Fruit fly (Drosophila melanogaster) whole organism, embryonic: ENCODE measurements around the gene CG7530.

Source experiments
- Adf1 ChIP-seq: fragments of 200-800 bp; sonication (Bioruptor generic); IDR thresholded peaks from 2 replicates; pipeline ENCODE4 v1.3.6; 2022; ENCODE audit warnings: missing biosample characterization, missing genetic modification characterization
- Bteb2 ChIP-seq: fragments of 200-800 bp; sonication (Bioruptor generic); optimal IDR thresholded peaks from 2 replicates; lab custom pipeline; 2016; ENCODE audit warnings: missing biosample characterization, missing genetic modification characterization
- CG10321 ChIP-seq: fragments of 200-800 bp; sonication (Bioruptor generic); IDR thresholded peaks from 2 replicates; pipeline ENCODE4 v1.3.6; 2022; ENCODE audit warnings: missing biosample characterization, missing genetic modification characterization
- CG10654 ChIP-seq: fragments of 200-800 bp; sonication (Bioruptor generic); optimal IDR thresholded peaks from 2 replicates; lab custom pipeline; 2016; ENCODE audit warnings: missing biosample characterization, missing genetic modification characterization
- CG11398 ChIP-seq: fragments of 200-800 bp; sonication (Bioruptor generic); optimal IDR thresholded peaks from 2 replicates; lab custom pipeline; 2016; ENCODE audit warnings: missing biosample characterization, missing genetic modification characterization
- CG13894 ChIP-seq: fragments of 200-800 bp; sonication (Bioruptor generic); optimal IDR thresholded peaks from 3 replicates; lab custom pipeline; 2018; ENCODE audit warnings: missing biosample characterization, mild to moderate bottlenecking, missing genetic modification characterization, moderate library complexity
- CG14014 ChIP-seq: fragments of 200-800 bp; sonication (Bioruptor generic); IDR thresholded peaks from 2 replicates; pipeline ENCODE4 v1.3.6; 2022; ENCODE audit warnings: missing biosample characterization, missing genetic modification characterization
- CG15269 ChIP-seq: fragments of 200-800 bp; sonication (Bioruptor generic); optimal IDR thresholded peaks from 2 replicates; lab custom pipeline; 2018; ENCODE audit warnings: missing biosample characterization, mild to moderate bottlenecking, missing genetic modification characterization, moderate library complexity
- CG1832 ChIP-seq: fragments of 200-800 bp; sonication (Bioruptor generic); optimal IDR thresholded peaks from 2 replicates; lab custom pipeline; 2017; ENCODE audit warnings: missing biosample characterization, mild to moderate bottlenecking, missing genetic modification characterization, inconsistent platforms
- CG2202 ChIP-seq: fragments of 200-800 bp; sonication (Bioruptor generic); optimal IDR thresholded peaks from 2 replicates; lab custom pipeline; 2018; ENCODE audit warnings: missing biosample characterization, mild to moderate bottlenecking, missing genetic modification characterization
- CG2889 ChIP-seq: fragments of 200-800 bp; sonication (Bioruptor generic); IDR thresholded peaks from 3 replicates; pipeline ENCODE4 v1.3.6; 2022; ENCODE audit warnings: missing biosample characterization, missing genetic modification characterization
- CG3163 ChIP-seq: fragments of 200-800 bp; sonication (Bioruptor generic); optimal IDR thresholded peaks from 3 replicates; lab custom pipeline; 2016; ENCODE audit warnings: missing biosample characterization, missing genetic modification characterization
- CG32767 ChIP-seq: fragments of 200-800 bp; sonication (Bioruptor generic); IDR thresholded peaks from 2 replicates; pipeline ENCODE4 v1.3.6; 2022; ENCODE audit warnings: missing biosample characterization, missing genetic modification characterization
- CG32772 ChIP-seq: fragments of 200-800 bp; sonication (Bioruptor generic); IDR thresholded peaks from 2 replicates; pipeline ENCODE4 v1.3.6; 2022; ENCODE audit warnings: missing biosample characterization, missing genetic modification characterization
- CG33557 ChIP-seq: fragments of 200-800 bp; sonication (Bioruptor generic); optimal IDR thresholded peaks from 2 replicates; lab custom pipeline; 2019; ENCODE audit warnings: missing biosample characterization, mild to moderate bottlenecking, missing genetic modification characterization, moderate library complexity
- CG3838 ChIP-seq: fragments of 200-800 bp; sonication (Bioruptor generic); optimal IDR thresholded peaks from 3 replicates; lab custom pipeline; 2016; ENCODE audit warnings: missing biosample characterization, missing genetic modification characterization
- CG43689 ChIP-seq: fragments of 200-800 bp; sonication (Bioruptor generic); IDR thresholded peaks from 2 replicates; pipeline ENCODE4 v1.3.6; 2022; ENCODE audit warnings: missing biosample characterization, missing genetic modification characterization
- CG5180 ChIP-seq: fragments of 200-800 bp; sonication (Bioruptor generic); optimal IDR thresholded peaks from 3 replicates; lab custom pipeline; 2017; ENCODE audit warnings: missing biosample characterization, missing genetic modification characterization, mild to moderate bottlenecking, moderate library complexity, missing genetic modification reagents
- CG5245 ChIP-seq: fragments of 200-800 bp; sonication (Bioruptor generic); optimal IDR thresholded peaks from 3 replicates; lab custom pipeline; 2016; ENCODE audit warnings: missing biosample characterization, missing genetic modification characterization
- CG6689 ChIP-seq: fragments of 200-800 bp; sonication (Bioruptor generic); IDR thresholded peaks from 2 replicates; pipeline ENCODE4 v1.3.6; 2022; ENCODE audit warnings: missing biosample characterization, missing genetic modification characterization
- CG7372 ChIP-seq: fragments of 200-800 bp; sonication (Bioruptor generic); IDR thresholded peaks from 2 replicates; pipeline ENCODE4 v1.3.6; 2022; ENCODE audit warnings: missing biosample characterization, missing genetic modification characterization
- Dip2 ChIP-seq: fragments of 200-800 bp; sonication (Bioruptor generic); IDR thresholded peaks from 2 replicates; pipeline ENCODE4 v1.3.6; 2022; ENCODE audit warnings: missing biosample characterization, missing genetic modification characterization
- Doc2 ChIP-seq: fragments of 200-800 bp; sonication (Bioruptor generic); IDR thresholded peaks from 2 replicates; pipeline ENCODE4 v1.3.6; 2022; ENCODE audit warnings: missing biosample characterization, missing genetic modification characterization
- Doc3 ChIP-seq: fragments of 200-800 bp; sonication (Bioruptor generic); IDR thresholded peaks from 3 replicates; pipeline ENCODE4 v1.3.6; 2022; ENCODE audit warnings: missing biosample characterization, missing genetic modification characterization; ENCODE audit not compliant: partially characterized antibody
- Hand ChIP-seq: fragments of 200-800 bp; sonication (Bioruptor generic); optimal IDR thresholded peaks from 2 replicates; lab custom pipeline; 2017; ENCODE audit warnings: mild to moderate bottlenecking, missing biosample characterization, missing genetic modification reagents, missing genetic modification characterization
- Hey ChIP-seq: fragments of 200-800 bp; sonication (Bioruptor generic); optimal IDR thresholded peaks from 3 replicates; lab custom pipeline; 2018; ENCODE audit warnings: missing biosample characterization, mild to moderate bottlenecking, missing genetic modification characterization
- MTF-1 ChIP-seq: fragments of 200-800 bp; sonication (Bioruptor generic); optimal IDR thresholded peaks from 2 replicates; lab custom pipeline; 2018; ENCODE audit warnings: missing biosample characterization, mild to moderate bottlenecking, missing genetic modification characterization, borderline replicate concordance
- NK7.1 ChIP-seq: fragments of 200-800 bp; sonication (Bioruptor generic); optimal IDR thresholded peaks from 3 replicates; lab custom pipeline; 2016; ENCODE audit warnings: missing biosample characterization, missing genetic modification characterization
- Neu2 ChIP-seq: fragments of 200-800 bp; sonication (Bioruptor generic); optimal IDR thresholded peaks from 3 replicates; lab custom pipeline; 2016; ENCODE audit warnings: missing biosample characterization, missing genetic modification characterization, borderline replicate concordance
- NfI ChIP-seq: fragments of 200-800 bp; sonication (Bioruptor generic); optimal IDR thresholded peaks from 3 replicates; lab custom pipeline; 2018; ENCODE audit warnings: missing biosample characterization, mild to moderate bottlenecking, missing genetic modification characterization, moderate library complexity
- Pdp1 ChIP-seq, 2 experiments: fragments of 200-800 bp; sonication (Bioruptor generic); optimal IDR thresholded peaks; 3 replicates each; lab custom pipeline; 2016; ENCODE audit warnings: missing biosample characterization in 2 of 2, missing genetic modification characterization in 2 of 2, mild to moderate bottlenecking in 1 of 2, moderate library complexity in 1 of 2
- Sin3A ChIP-seq: fragments of >200 bp; optimal IDR thresholded peaks from 2 replicates; lab custom pipeline; 2018
- Sox100B ChIP-seq: fragments of 200-800 bp; sonication (Bioruptor generic); optimal IDR thresholded peaks from 3 replicates; lab custom pipeline; 2018; ENCODE audit warnings: missing biosample characterization, mild to moderate bottlenecking, missing genetic modification characterization
- Vsx1 ChIP-seq: fragments of 200-800 bp; sonication (Bioruptor generic); optimal IDR thresholded peaks from 2 replicates; lab custom pipeline; 2017; ENCODE audit warnings: missing biosample characterization, mild to moderate bottlenecking, missing genetic modification characterization, missing genetic modification reagents
- bowl ChIP-seq: fragments of 200-800 bp; sonication (Bioruptor generic); IDR thresholded peaks from 2 replicates; pipeline ENCODE4 v1.3.6; 2022; ENCODE audit warnings: missing biosample characterization, missing genetic modification characterization
- chn ChIP-seq: fragments of 200-800 bp; sonication (Bioruptor generic); optimal IDR thresholded peaks from 2 replicates; lab custom pipeline; 2016; ENCODE audit warnings: missing biosample characterization, missing genetic modification characterization
- croc ChIP-seq: fragments of 200-800 bp; sonication (Bioruptor generic); conservative IDR thresholded peaks from 3 replicates; pipeline ENCODE4 v1.3.6; 2022; ENCODE audit warnings: missing biosample characterization, missing genetic modification characterization
- disco-r ChIP-seq: fragments of 200-800 bp; sonication (Bioruptor generic); optimal IDR thresholded peaks from 2 replicates; lab custom pipeline; 2016; ENCODE audit warnings: missing biosample characterization, missing genetic modification characterization
- dmrt99B ChIP-seq: fragments of 200-800 bp; sonication (Bioruptor generic); optimal IDR thresholded peaks from 2 replicates; lab custom pipeline; 2018; ENCODE audit warnings: missing biosample characterization, mild to moderate bottlenecking, missing genetic modification characterization, moderate library complexity
- esg ChIP-seq: fragments of 200-800 bp; sonication (Bioruptor generic); conservative IDR thresholded peaks from 2 replicates; pipeline ENCODE4 v1.3.6; 2022; ENCODE audit warnings: missing biosample characterization, missing genetic modification characterization
- gcm2 ChIP-seq: fragments of 200-800 bp; sonication (Bioruptor generic); optimal IDR thresholded peaks from 2 replicates; lab custom pipeline; 2016; ENCODE audit warnings: missing biosample characterization, missing genetic modification characterization
- gsb ChIP-seq: fragments of 200-800 bp; sonication (Bioruptor generic); IDR thresholded peaks from 2 replicates; pipeline ENCODE4 v1.3.6; 2022; ENCODE audit warnings: missing biosample characterization, missing genetic modification characterization
- kah ChIP-seq: fragments of 200-800 bp; sonication (Bioruptor generic); optimal IDR thresholded peaks from 2 replicates; lab custom pipeline; 2018; ENCODE audit warnings: missing biosample characterization, mild to moderate bottlenecking, missing genetic modification characterization
- ken ChIP-seq: fragments of 200-800 bp; sonication (Bioruptor generic); IDR thresholded peaks from 3 replicates; pipeline ENCODE4 v1.3.6; 2022; ENCODE audit warnings: missing biosample characterization, missing genetic modification characterization
- nerfin-1 ChIP-seq: fragments of 200-800 bp; sonication (Bioruptor generic); optimal IDR thresholded peaks from 3 replicates; lab custom pipeline; 2019; ENCODE audit warnings: missing biosample characterization, mild to moderate bottlenecking, missing genetic modification characterization, moderate library complexity
- pho ChIP-seq: fragments of 200-800 bp; sonication (Bioruptor generic); optimal IDR thresholded peaks from 2 replicates; lab custom pipeline; 2016; ENCODE audit warnings: missing biosample characterization, missing genetic modification characterization
- pita ChIP-seq: fragments of 200-800 bp; sonication (Bioruptor generic); optimal IDR thresholded peaks from 2 replicates; lab custom pipeline; 2017; ENCODE audit warnings: missing biosample characterization, mild to moderate bottlenecking, missing genetic modification characterization
- sens ChIP-seq: fragments of 200-800 bp; sonication (Bioruptor generic); peaks from one replicate; lab custom pipeline; 2016; ENCODE audit warnings: missing biosample characterization, missing genetic modification characterization
- sr ChIP-seq: fragments of 200-800 bp; sonication (Bioruptor generic); IDR thresholded peaks from 3 replicates; pipeline ENCODE4 v1.3.6; 2022; ENCODE audit warnings: missing biosample characterization, missing genetic modification characterization
- tup ChIP-seq: fragments of 200-800 bp; sonication (Bioruptor generic); optimal IDR thresholded peaks from 2 replicates; lab custom pipeline; 2016; ENCODE audit warnings: missing biosample characterization, mild to moderate bottlenecking, missing genetic modification characterization, moderate library complexity
- tx ChIP-seq: fragments of 200-800 bp; sonication (Bioruptor generic); optimal IDR thresholded peaks from 2 replicates; lab custom pipeline; 2016; ENCODE audit warnings: missing biosample characterization, missing genetic modification characterization

CG7530 gene

DNA sequence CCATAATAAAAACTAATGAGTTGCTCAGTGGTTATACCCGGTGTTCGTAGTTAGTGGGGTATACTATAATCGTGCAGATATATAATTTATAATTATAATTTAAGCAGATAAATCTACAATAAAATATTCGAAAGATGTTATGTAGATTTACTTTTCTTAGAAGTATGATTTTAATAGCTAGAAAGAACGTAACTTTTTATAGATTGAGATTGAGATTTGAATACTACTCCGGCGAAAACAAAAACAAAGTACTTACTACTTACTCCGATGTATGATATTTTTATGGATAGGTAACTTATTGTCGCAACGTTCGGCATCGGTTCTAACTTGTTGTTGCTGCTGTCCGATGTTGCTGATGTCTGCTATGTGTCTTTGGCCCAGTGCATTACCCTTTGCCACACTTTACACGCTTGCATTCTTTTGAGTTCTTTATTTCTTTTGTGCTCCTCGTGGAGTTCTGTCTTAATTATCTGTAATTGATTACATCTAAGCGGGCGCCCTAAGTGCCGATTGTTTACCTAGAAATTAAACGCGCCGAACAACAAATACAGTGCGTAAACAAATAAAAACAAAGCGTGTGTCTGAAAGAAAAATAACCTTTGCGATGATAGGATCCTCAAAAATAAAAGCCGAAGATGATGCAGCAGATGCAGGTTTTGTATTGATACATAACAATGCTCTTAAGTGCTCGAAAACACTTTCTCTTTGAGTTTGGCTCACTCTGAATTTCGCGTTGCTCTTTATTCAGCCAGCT, 17.2 kb upstream of the CG7530 start (continued):
- TF ChIP-seq dmrt99B (peak; percentile 3), CG2202 (tag; lab: Kevin White, UChicago) (peak; percentile 34), ken (GFP tag; lab: Robert Waterston, UW) (no peak), tx (GFP tag; lab: Kevin White, UChicago) (no peak), CG14014 (GFP tag; lab: Robert Waterston, UW) (no peak), CG5180 (no peak), pita (GFP tag; lab: Kevin White, UChicago) (no peak), sr (no peak), CG32772 (GFP tag; lab: Robert Waterston, UW) (no peak), CG33557 (GFP tag; lab: Kevin White, UChicago) (peak; percentile 53), gcm2 (no peak), CG2889 (GFP tag; lab: Robert Waterston, UW) (no peak), disco-r (no peak), CG15269 (tag; lab: Kevin White, UChicago) (no peak), Neu2 (no peak), NfI (GFP tag; lab: Kevin White, UChicago) (no peak), esg (GFP tag; lab: Robert Waterston, UW) (no peak), Doc2 (GFP tag; lab: Robert Waterston, UW) (no peak), CG13894 (tag; lab: Kevin White, UChicago) (no peak), kah (no peak), tup (no peak), chn (GFP tag; lab: Kevin White, UChicago) (no peak), Vsx1 (GFP tag; lab: Kevin White, UChicago) (no peak), CG10321 (GFP tag; lab: Robert Waterston, UW) (no peak), Adf1 (GFP tag; lab: Robert Waterston, UW) (no peak), CG6689 (GFP tag; lab: Robert Waterston, UW) (0 out of 2 replicates have a peak, but pooled peaks have one; percentile 29), Hey (tag; lab: Kevin White, UChicago) (no peak), CG3163 (GFP tag; lab: Kevin White, UChicago) (peak; percentile 92), Doc3 (GFP tag; lab: Robert Waterston, UW) (no peak), nerfin-1 (no peak), Sin3A (no peak), CG10654 (no peak), Sox100B (peak; percentile 2), CG7372 (GFP tag; lab: Robert Waterston, UW) (no peak), NK7.1 (GFP tag; lab: Kevin White, UChicago) (no peak), croc (no peak), CG1832 (GFP tag; lab: Kevin White, UChicago) (no peak), Bteb2 (GFP tag; lab: Kevin White, UChicago) (no peak), MTF-1 (GFP tag; lab: Kevin White, UChicago) (no peak), sens (GFP tag; lab: Kevin White, UChicago) (peak; percentile 89), pho (no peak), CG5245 (GFP tag; lab: Kevin White, UChicago) (no peak), CG43689 (GFP tag; lab: Robert Waterston, UW) (no peak), gsb (GFP tag; lab: Robert Waterston, UW) (no peak), Hand (GFP tag; lab: Kevin White, UChicago) (no peak), bowl (no peak), Dip2 (no peak), CG32767 (GFP tag; lab: Robert Waterston, UW) (no peak), Pdp1 (GFP tag; optimal IDR thresholded peaks at IDR 0.05; lab: Kevin White, UChicago) (peak in 1 of 2 experiments; percentile 4), CG11398 (GFP tag; lab: Kevin White, UChicago) (no peak), CG3838 (GFP tag; lab: Kevin White, UChicago) (peak; percentile 3)
